Fruit fly (Drosophila melanogaster): ENCODE results near the gene Nelf-A.

The Nelf-A gene

dm6 chr3R:21273427-21274038, 50.0 kb downstream of the Nelf-A start, which contains the start of gene CG3308:
Gene CG3308, minus strand, starts transcription at chr3R:21273817.
- TF ChIP-seq noc (tag; optimal IDR thresholded peaks at IDR 0.05) = peak; percentile 61

- no peak for TF ChIP-seq noc (tag; optimal IDR thresholded peaks at IDR 0.05)
These were observed 51.4 kb downstream of the Nelf-A start for dm6 chr3R:21274870-21275269.

- TF ChIP-seq noc (tag; optimal IDR thresholded peaks at IDR 0.05) = no peak
These were observed 52.6 kb downstream of the Nelf-A start, which contains the start of gene CG3301 for dm6 chr3R:21276111-21276510. Gene CG3301, minus strand, starts transcription at chr3R:21276249.
